Fruit fly (Drosophila melanogaster) whole organism, embryonic: Measurements from ENCODE around the gene Dup99B.

ENCODE experiments used
- ATbp ChIP-seq: fragments of 200-800 bp; sonication (Bioruptor generic); optimal IDR thresholded peaks from 2 replicates; lab custom pipeline; 2017; ENCODE audit warnings: missing biosample characterization, mild to moderate bottlenecking, missing genetic modification characterization, missing genetic modification reagents
- Bteb2 ChIP-seq: fragments of 200-800 bp; sonication (Bioruptor generic); optimal IDR thresholded peaks from 2 replicates; lab custom pipeline; 2016; ENCODE audit warnings: missing biosample characterization, missing genetic modification characterization
- CG11696 ChIP-seq: fragments of 200-800 bp; sonication (Bioruptor generic); IDR thresholded peaks from 2 replicates; pipeline ENCODE4 v1.3.6; 2022; ENCODE audit warnings: missing biosample characterization, missing genetic modification characterization
- CG11723 ChIP-seq: fragments of 200-800 bp; sonication (Bioruptor generic); optimal IDR thresholded peaks from 2 replicates; lab custom pipeline; 2017; ENCODE audit warnings: missing biosample characterization, mild to moderate bottlenecking, missing genetic modification characterization
- CG12071 ChIP-seq: fragments of 200-800 bp; sonication (Bioruptor generic); optimal IDR thresholded peaks from 3 replicates; lab custom pipeline; 2018; ENCODE audit warnings: missing biosample characterization, mild to moderate bottlenecking, missing genetic modification characterization
- CG12659 ChIP-seq: fragments of 200-800 bp; sonication (Bioruptor generic); optimal IDR thresholded peaks from 3 replicates; lab custom pipeline; 2017; ENCODE audit warnings: mild to moderate bottlenecking, missing biosample characterization, missing genetic modification reagents, missing genetic modification characterization
- CG14710 ChIP-seq: fragments of 200-800 bp; sonication (Bioruptor generic); optimal IDR thresholded peaks from 3 replicates; lab custom pipeline; 2019; ENCODE audit warnings: missing biosample characterization, mild to moderate bottlenecking, missing genetic modification characterization, moderate library complexity
- CG14860 ChIP-seq: fragments of 200-800 bp; sonication (Bioruptor generic); IDR thresholded peaks from 3 replicates; pipeline ENCODE4 v1.3.6; 2022; ENCODE audit warnings: missing biosample characterization, missing genetic modification characterization; ENCODE audit not compliant: partially characterized antibody
- CG17829 ChIP-seq: fragments of 200-800 bp; optimal IDR thresholded peaks from 2 replicates; lab custom pipeline; 2019; ENCODE audit warnings: missing biosample characterization, mild to moderate bottlenecking, missing genetic modification characterization, moderate library complexity
- CG18476 ChIP-seq: fragments of 200-800 bp; sonication (Bioruptor generic); optimal IDR thresholded peaks from 2 replicates; lab custom pipeline; 2016; ENCODE audit warnings: missing biosample characterization, mild to moderate bottlenecking, missing genetic modification characterization
- CG2202 ChIP-seq: fragments of 200-800 bp; sonication (Bioruptor generic); optimal IDR thresholded peaks from 2 replicates; lab custom pipeline; 2018; ENCODE audit warnings: missing biosample characterization, mild to moderate bottlenecking, missing genetic modification characterization
- CG2875 ChIP-seq: fragments of 200-800 bp; sonication (Bioruptor generic); optimal IDR thresholded peaks from 2 replicates; lab custom pipeline; 2017; ENCODE audit warnings: missing biosample characterization, mild to moderate bottlenecking, missing genetic modification characterization, missing genetic modification reagents
- CG33213 ChIP-seq: fragments of 200-800 bp; sonication (Bioruptor generic); optimal IDR thresholded peaks from 3 replicates; lab custom pipeline; 2016; ENCODE audit warnings: missing biosample characterization, missing genetic modification characterization
- CG3726 ChIP-seq: fragments of 200-800 bp; sonication (Bioruptor generic); IDR thresholded peaks from 3 replicates; pipeline ENCODE4, ENCODE4 v1.3.6; 2022; ENCODE audit warnings: missing biosample characterization, missing genetic modification characterization
- CG5180 ChIP-seq: fragments of 200-800 bp; sonication (Bioruptor generic); optimal IDR thresholded peaks from 3 replicates; lab custom pipeline; 2017; ENCODE audit warnings: missing biosample characterization, missing genetic modification characterization, mild to moderate bottlenecking, moderate library complexity, missing genetic modification reagents
- CG8089 ChIP-seq: fragments of 200-800 bp; sonication (Bioruptor generic); optimal IDR thresholded peaks from 3 replicates; lab custom pipeline; 2016; ENCODE audit warnings: missing biosample characterization, missing genetic modification characterization
- CG8359 ChIP-seq: fragments of 200-800 bp; sonication (Bioruptor generic); optimal IDR thresholded peaks from 2 replicates; lab custom pipeline; 2017; ENCODE audit warnings: missing biosample characterization, mild to moderate bottlenecking, missing genetic modification characterization, borderline replicate concordance
- CHES-1-like ChIP-seq: fragments of 200-800 bp; sonication (Bioruptor generic); optimal IDR thresholded peaks from 2 replicates; lab custom pipeline; 2016; ENCODE audit warnings: missing biosample characterization, missing genetic modification characterization
- Camta ChIP-seq: fragments of 200-800 bp; sonication (Bioruptor generic); optimal IDR thresholded peaks from 2 replicates; lab custom pipeline; 2016; ENCODE audit warnings: missing biosample characterization, missing genetic modification characterization
- Doc3 ChIP-seq: fragments of 200-800 bp; sonication (Bioruptor generic); IDR thresholded peaks from 3 replicates; pipeline ENCODE4 v1.3.6; 2022; ENCODE audit warnings: missing biosample characterization, missing genetic modification characterization; ENCODE audit not compliant: partially characterized antibody
- GATAe ChIP-seq: fragments of 200-800 bp; sonication (Bioruptor generic); conservative IDR thresholded peaks from 2 replicates; pipeline ENCODE4 v1.3.6; 2022; ENCODE audit warnings: missing biosample characterization, missing genetic modification characterization
- H2.0 ChIP-seq: fragments of 200-800 bp; sonication (Bioruptor generic); IDR thresholded peaks from 2 replicates; pipeline ENCODE4 v1.3.6; 2022; ENCODE audit warnings: missing biosample characterization, missing genetic modification characterization
- MESR4 ChIP-seq: fragments of 200-800 bp; sonication (Bioruptor generic); optimal IDR thresholded peaks from 2 replicates; lab custom pipeline; 2018; ENCODE audit warnings: missing biosample characterization, mild to moderate bottlenecking, missing genetic modification characterization, moderate library complexity
- Med ChIP-seq: fragments of 200-800 bp; sonication (Bioruptor generic); peaks from one replicate; lab custom pipeline; 2016; ENCODE audit warnings: missing biosample characterization, missing genetic modification characterization, mild to moderate bottlenecking, inconsistent platforms, moderate library complexity
- Mes4 ChIP-seq: fragments of 200-800 bp; sonication (Bioruptor generic); optimal IDR thresholded peaks from 2 replicates; lab custom pipeline; 2016; ENCODE audit warnings: missing biosample characterization, missing genetic modification characterization
- Nf-YA ChIP-seq: fragments of 200-800 bp; sonication (Bioruptor generic); IDR thresholded peaks from 2 replicates; pipeline ENCODE4 v1.3.6; 2022; ENCODE audit warnings: missing biosample characterization, missing genetic modification characterization
- Poxn ChIP-seq: fragments of 200-800 bp; sonication (Bioruptor generic); IDR thresholded peaks from 2 replicates; pipeline ENCODE4 v1.3.6; 2022; ENCODE audit warnings: missing biosample characterization, missing genetic modification characterization
- Side ChIP-seq: fragments of 200-800 bp; sonication (Bioruptor generic); optimal IDR thresholded peaks from 2 replicates; lab custom pipeline; 2016; ENCODE audit warnings: missing biosample characterization, missing genetic modification characterization
- Sin3A ChIP-seq: fragments of >200 bp; optimal IDR thresholded peaks from 2 replicates; lab custom pipeline; 2018
- Trl ChIP-seq, 3 experiments: fragments of >200 bp in 2 of 3; fragments of 200-800 bp in 1 of 3; sonication (Bioruptor generic) in 1 of 3; optimal IDR thresholded peaks; 2 replicates in 1 of 3; 3 replicates in 2 of 3; lab custom pipeline; 2016 to 2017; ENCODE audit warnings: missing biosample characterization in 1 of 3, missing genetic modification characterization in 1 of 3
- Usf ChIP-seq: fragments of 200-800 bp; sonication (Bioruptor generic); optimal IDR thresholded peaks from 2 replicates; lab custom pipeline; 2017; ENCODE audit warnings: missing genotype, missing biosample characterization, missing genetic modification characterization
- bcd ChIP-seq: fragments of 200-800 bp; sonication (Bioruptor generic); optimal IDR thresholded peaks from 2 replicates; lab custom pipeline; 2017; ENCODE audit warnings: missing biosample characterization, mild to moderate bottlenecking, missing genetic modification characterization
- br ChIP-seq: fragments of >200 bp; optimal IDR thresholded peaks from 2 replicates; lab custom pipeline; 2017
- dmrt99B ChIP-seq: fragments of 200-800 bp; sonication (Bioruptor generic); optimal IDR thresholded peaks from 2 replicates; lab custom pipeline; 2018; ENCODE audit warnings: missing biosample characterization, mild to moderate bottlenecking, missing genetic modification characterization, moderate library complexity
- dpn ChIP-seq, 2 experiments: fragments of 200-800 bp; sonication (Bioruptor generic); optimal IDR thresholded peaks; 3 replicates each; lab custom pipeline; 2016; ENCODE audit warnings: missing biosample characterization in 2 of 2, missing genetic modification characterization in 2 of 2
- fd96Cb ChIP-seq: fragments of 200-800 bp; sonication (Bioruptor generic); optimal IDR thresholded peaks from 2 replicates; lab custom pipeline; 2018; ENCODE audit warnings: missing biosample characterization, mild to moderate bottlenecking, missing genetic modification characterization, moderate library complexity
- gcm ChIP-seq: fragments of 200-800 bp; sonication (Bioruptor generic); optimal IDR thresholded peaks from 2 replicates; lab custom pipeline; 2019; ENCODE audit warnings: missing biosample characterization, mild to moderate bottlenecking, missing genetic modification characterization, moderate library complexity
- gfzf ChIP-seq: fragments of 200-800 bp; sonication (Bioruptor generic); optimal IDR thresholded peaks from 2 replicates; lab custom pipeline; 2016; ENCODE audit warnings: missing biosample characterization, mild to moderate bottlenecking, missing genetic modification characterization, moderate library complexity
- insv ChIP-seq, 2 experiments: fragments of 200-800 bp; sonication (Bioruptor generic); optimal IDR thresholded peaks; 3 replicates each; lab custom pipeline; 2016 to 2018; ENCODE audit warnings: missing biosample characterization in 2 of 2, missing genetic modification characterization in 2 of 2
- lmd ChIP-seq: fragments of 200-800 bp; sonication (Bioruptor generic); IDR thresholded peaks from 2 replicates; pipeline ENCODE4 v1.3.6; 2022; ENCODE audit warnings: missing biosample characterization, missing genetic modification characterization
- maf-S ChIP-seq: fragments of 200-800 bp; sonication (Bioruptor generic); optimal IDR thresholded peaks from 2 replicates; lab custom pipeline; 2016; ENCODE audit warnings: missing biosample characterization, missing genetic modification characterization
- oc ChIP-seq: fragments of 200-800 bp; sonication (Bioruptor generic); optimal IDR thresholded peaks from 2 replicates; lab custom pipeline; 2018; ENCODE audit warnings: missing biosample characterization, mild to moderate bottlenecking, missing genetic modification characterization, moderate library complexity
- repo ChIP-seq: fragments of 200-800 bp; sonication (Bioruptor generic); optimal IDR thresholded peaks from 2 replicates; lab custom pipeline; 2016; ENCODE audit warnings: missing biosample characterization, missing genetic modification characterization
- row ChIP-seq: fragments of 200-800 bp; sonication (Bioruptor generic); IDR thresholded peaks from 3 replicates; pipeline ENCODE4 v1.3.6; 2022; ENCODE audit warnings: missing biosample characterization, missing genetic modification characterization
- seq ChIP-seq: fragments of 200-800 bp; sonication (Bioruptor generic); IDR thresholded peaks from 2 replicates; pipeline ENCODE4 v1.3.6; 2022; ENCODE audit warnings: missing biosample characterization, missing genetic modification characterization
- sisA ChIP-seq: fragments of 200-800 bp; sonication (Bioruptor generic); IDR thresholded peaks from 2 replicates; pipeline ENCODE4 v1.3.6; 2022; ENCODE audit warnings: missing biosample characterization, missing genetic modification characterization
- slbo ChIP-seq: fragments of 200-800 bp; sonication (Bioruptor generic); IDR thresholded peaks from 2 replicates; pipeline ENCODE4 v1.3.6; 2022; ENCODE audit warnings: missing biosample characterization, missing genetic modification characterization
- so ChIP-seq: fragments of 200-800 bp; sonication (Bioruptor generic); IDR thresholded peaks from 3 replicates; pipeline ENCODE4 v1.3.6; 2022; ENCODE audit warnings: missing biosample characterization, missing genetic modification characterization
- trem ChIP-seq: fragments of 200-800 bp; optimal IDR thresholded peaks from 3 replicates; lab custom pipeline; 2019; ENCODE audit warnings: missing biosample characterization, mild to moderate bottlenecking, missing genetic modification characterization, moderate library complexity
- vvl ChIP-seq: fragments of 200-800 bp; sonication (Bioruptor generic); IDR thresholded peaks from 2 replicates; pipeline ENCODE4 v1.3.6; 2022; ENCODE audit warnings: missing biosample characterization, missing genetic modification characterization
- wor ChIP-seq: fragments of 200-800 bp; sonication (Bioruptor generic); IDR thresholded peaks from 2 replicates; pipeline ENCODE4 v1.3.6; 2022; ENCODE audit warnings: missing biosample characterization, missing genetic modification characterization

The Dup99B gene

dm6 chr3R:29675333-29675732 is 39.8 kb downstream of the Dup99B start, which contains the start of the genes Bub3 and Cap-D2 (continued):
- TF ChIP-seq CG14860 (GFP tag; lab: Robert Waterston, UW): peak; percentile 78
- no peak for TF ChIP-seq CG2875
- TF ChIP-seq vvl (GFP tag; lab: Robert Waterston, UW): peak; percentile 52; the same call in 1 of the 2 replicates
- TF ChIP-seq Bteb2 (GFP tag; lab: Kevin White, UChicago): peak; percentile 62
- TF ChIP-seq Poxn (GFP tag; lab: Robert Waterston, UW): no peak
- TF ChIP-seq Usf (GFP tag; lab: Kevin White, UChicago): no peak
- TF ChIP-seq sisA (GFP tag; lab: Robert Waterston, UW): peak; percentile 71
- no peak for TF ChIP-seq CG3726
- peak; percentile 70 for TF ChIP-seq CG18476 (GFP tag; lab: Kevin White, UChicago)
- TF ChIP-seq Side (GFP tag; lab: Kevin White, UChicago): peak; percentile 79
- TF ChIP-seq Doc3 (GFP tag; lab: Robert Waterston, UW): peak; percentile 86
- TF ChIP-seq bcd (GFP tag; lab: Kevin White, UChicago): peak; percentile 67
- TF ChIP-seq CG11696 (GFP tag; lab: Robert Waterston, UW): no peak
- no peak for TF ChIP-seq CG8359 (GFP tag; lab: Kevin White, UChicago)
- TF ChIP-seq MESR4 (GFP tag; lab: Kevin White, UChicago): peak; percentile 42
- TF ChIP-seq Med: peak; percentile 95
- peak; percentile 80 for TF ChIP-seq CG14710 (tag; lab: Kevin White, UChicago)
- TF ChIP-seq H2.0 (GFP tag; lab: Robert Waterston, UW): peak; percentile 69
- peak; percentile 38 for TF ChIP-seq Mes4
- TF ChIP-seq Nf-YA (GFP tag; lab: Robert Waterston, UW): no peak
- TF ChIP-seq trem (tag; lab: Kevin White, UChicago): peak; percentile 87
- peak; percentile 71 for TF ChIP-seq CG12659 (GFP tag; lab: Kevin White, UChicago)
- peak; percentile 49 for TF ChIP-seq CG17829 (tag; lab: Kevin White, UChicago)
- TF ChIP-seq CG11723 (GFP tag; lab: Kevin White, UChicago): peak; percentile 16
- peak; percentile 55 for TF ChIP-seq fd96Cb
- TF ChIP-seq repo (GFP tag; lab: Kevin White, UChicago): peak; percentile 73
- TF ChIP-seq CG12071 (GFP tag; lab: Kevin White, UChicago): no peak
- no peak for TF ChIP-seq CG5180 (GFP tag; lab: Kevin White, UChicago)
- TF ChIP-seq CHES-1-like: peak; percentile 89
- TF ChIP-seq Trl (optimal IDR thresholded peaks at IDR 0.05; lab: Kevin White, UChicago): no peak
- TF ChIP-seq Trl (GFP tag; optimal IDR thresholded peaks at IDR 0.05; lab: Kevin White, UChicago): peak; percentile 81
- TF ChIP-seq Sin3A (lab: Kevin White, UChicago): peak; percentile 58
- TF ChIP-seq row: peak; percentile 91
- peak; percentile 12 for TF ChIP-seq oc (tag; lab: Kevin White, UChicago)
- no peak for TF ChIP-seq insv (GFP tag; optimal IDR thresholded peaks at IDR 0.05; lab: Kevin White, UChicago)
- no peak for TF ChIP-seq lmd
- TF ChIP-seq CG33213 (GFP tag; lab: Kevin White, UChicago): peak; percentile 71
- TF ChIP-seq dmrt99B: no peak
- peak; percentile 83 to 84 for TF ChIP-seq dpn (GFP tag; optimal IDR thresholded peaks at IDR 0.05; lab: Kevin White, UChicago)
- TF ChIP-seq CG8089 (GFP tag; lab: Kevin White, UChicago): peak; percentile 73
- TF ChIP-seq Camta (GFP tag; lab: Kevin White, UChicago): peak; percentile 56
- TF ChIP-seq ATbp (GFP tag; lab: Kevin White, UChicago): no peak
- peak; percentile 64 for TF ChIP-seq wor (GFP tag; lab: Robert Waterston, UW)
- no peak for TF ChIP-seq br (lab: Kevin White, UChicago)
- no peak for TF ChIP-seq so (GFP tag; lab: Robert Waterston, UW)
- TF ChIP-seq CG2202 (tag; lab: Kevin White, UChicago): peak; percentile 20
- TF ChIP-seq gfzf (GFP tag; lab: Kevin White, UChicago): peak; percentile 20
- peak; percentile 81 for TF ChIP-seq slbo (GFP tag; lab: Robert Waterston, UW)
- peak; percentile 58 for TF ChIP-seq seq (GFP tag; lab: Robert Waterston, UW)
- no peak for TF ChIP-seq GATAe (GFP tag; lab: Robert Waterston, UW)
- TF ChIP-seq maf-S: peak; percentile 60
- TF ChIP-seq gcm: peak; percentile 33
